Worm (Caenorhabditis elegans): ENCODE data around the gene eor-2.

DNA sequence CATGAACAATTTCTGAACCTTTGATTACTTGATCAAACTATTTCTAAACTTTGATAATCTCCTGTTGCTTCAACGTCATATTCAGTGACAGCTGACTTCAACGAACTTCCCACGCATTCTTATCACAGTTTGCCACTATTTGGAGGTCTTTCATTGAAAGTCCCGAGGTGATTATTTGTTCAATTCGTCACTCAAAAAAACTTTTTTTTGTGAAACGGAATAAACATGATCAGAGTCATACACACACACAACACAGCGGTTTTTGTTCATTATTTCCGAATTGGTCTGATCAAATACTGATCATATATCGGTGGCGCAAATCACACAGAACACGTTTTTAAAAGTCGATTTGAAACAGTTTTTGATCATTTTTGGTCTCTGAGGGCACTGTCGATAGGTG is 46.4 kb upstream of the eor-2 start:
- no peak for TF ChIP-seq sdz-12 (GFP tag; optimal IDR thresholded peaks at IDR 0.05)
- no peak for TF ChIP-seq nhr-10 (tag; optimal IDR thresholded peaks at IDR 0.05)
- no peak for TF ChIP-seq mdl-1 (tag; optimal IDR thresholded peaks at IDR 0.05)
- TF ChIP-seq nhr-11 (tag; optimal IDR thresholded peaks at IDR 0.05), result no peak
- no peak for TF ChIP-seq saeg-2 (GFP tag; IDR thresholded peaks at IDR 0.05)
- TF ChIP-seq snpc-4 (tag; optimal IDR thresholded peaks at IDR 0.05), result no peak
- TF ChIP-seq pha-4 (GFP tag; IDR thresholded peaks at IDR 0.05), result no peak
- TF ChIP-seq pha-4 (tag; optimal IDR thresholded peaks at IDR 0.05), result no peak
